Fruit fly (Drosophila melanogaster) whole organism, embryonic: Measurements from ENCODE around the gene CG8419.

Experiments used
- CG11398 ChIP-seq: fragments of 200-800 bp; sonication (Bioruptor generic); optimal IDR thresholded peaks from 2 replicates; lab custom pipeline; 2016; ENCODE audit warnings: missing biosample characterization, missing genetic modification characterization
- CG12155 ChIP-seq: fragments of 200-800 bp; sonication (Bioruptor generic); optimal IDR thresholded peaks from 3 replicates; lab custom pipeline; 2016; ENCODE audit warnings: missing biosample characterization, missing genetic modification characterization
- CG16815 ChIP-seq: fragments of 200-800 bp; sonication (Bioruptor generic); optimal IDR thresholded peaks from 3 replicates; lab custom pipeline; 2017; ENCODE audit warnings: missing biosample characterization, mild to moderate bottlenecking, missing genetic modification characterization
- CG16863 ChIP-seq: fragments of 200-800 bp; sonication (Bioruptor generic); optimal IDR thresholded peaks from 3 replicates; lab custom pipeline; 2016; ENCODE audit warnings: missing biosample characterization, missing genetic modification characterization
- CG17361 ChIP-seq: fragments of 200-800 bp; sonication (Bioruptor generic); IDR thresholded peaks from 3 replicates; pipeline ENCODE4 v1.3.6; 2022; ENCODE audit warnings: missing biosample characterization, missing genetic modification characterization
- CG18262 ChIP-seq: fragments of 200-800 bp; optimal IDR thresholded peaks from 3 replicates; lab custom pipeline; 2019; ENCODE audit warnings: missing biosample characterization, mild to moderate bottlenecking, missing genetic modification characterization, moderate library complexity
- CG2678 ChIP-seq: fragments of 200-800 bp; sonication (Bioruptor generic); optimal IDR thresholded peaks from 3 replicates; lab custom pipeline; 2019; ENCODE audit warnings: missing biosample characterization, mild to moderate bottlenecking, missing genetic modification characterization, moderate library complexity
- CG30431 ChIP-seq: fragments of 200-800 bp; sonication (Bioruptor generic); optimal IDR thresholded peaks from 2 replicates; lab custom pipeline; 2017; ENCODE audit warnings: missing biosample characterization, missing genetic modification characterization
- CG32532 ChIP-seq: fragments of 200-800 bp; sonication (Bioruptor generic); IDR thresholded peaks from 2 replicates; pipeline ENCODE4 v1.3.6; 2022; ENCODE audit warnings: missing biosample characterization, missing genetic modification characterization
- CG4360 ChIP-seq: fragments of 200-800 bp; sonication (Bioruptor generic); IDR thresholded peaks from 2 replicates; pipeline ENCODE4 v1.3.6; 2022; ENCODE audit warnings: missing biosample characterization, missing genetic modification characterization
- CG6175 ChIP-seq: fragments of 200-800 bp; sonication (Bioruptor generic); IDR thresholded peaks from 3 replicates; pipeline ENCODE4 v1.3.6; 2022; ENCODE audit warnings: missing biosample characterization, missing genetic modification characterization
- CG6765 ChIP-seq: fragments of 200-800 bp; sonication (Bioruptor generic); optimal IDR thresholded peaks from 3 replicates; lab custom pipeline; 2017; ENCODE audit warnings: missing biosample characterization, mild to moderate bottlenecking, missing genetic modification characterization
- CG9437 ChIP-seq: fragments of 200-800 bp; sonication (Bioruptor generic); optimal IDR thresholded peaks from 2 replicates; lab custom pipeline; 2018; ENCODE audit warnings: missing biosample characterization, mild to moderate bottlenecking, missing genetic modification characterization
- CG9932 ChIP-seq: fragments of 200-800 bp; sonication (Bioruptor generic); IDR thresholded peaks from 2 replicates; pipeline ENCODE4 v1.3.6; 2022; ENCODE audit warnings: missing biosample characterization, missing genetic modification characterization
- Deaf1 ChIP-seq: fragments of 200-800 bp; optimal IDR thresholded peaks from 3 replicates; lab custom pipeline; 2019; ENCODE audit warnings: missing biosample characterization, mild to moderate bottlenecking, missing genetic modification characterization, moderate library complexity
- Dfd ChIP-seq, 2 experiments: fragments of >200 bp; optimal IDR thresholded peaks; 2 replicates each; lab custom pipeline; 2017; ENCODE audit warnings: missing biosample characterization in 2 of 2, missing genetic modification characterization in 2 of 2
- Fer1 ChIP-seq: fragments of 200-800 bp; sonication (Bioruptor generic); optimal IDR thresholded peaks from 2 replicates; lab custom pipeline; 2017; ENCODE audit warnings: missing biosample characterization, mild to moderate bottlenecking, missing genetic modification characterization
- H15 ChIP-seq: fragments of 200-800 bp; sonication (Bioruptor generic); IDR thresholded peaks from 3 replicates; pipeline ENCODE4 v1.3.6; 2022; ENCODE audit warnings: missing biosample characterization, missing genetic modification characterization
- HmgZ ChIP-seq: fragments of 200-800 bp; sonication (Bioruptor generic); optimal IDR thresholded peaks from 2 replicates; lab custom pipeline; 2018; ENCODE audit warnings: missing biosample characterization, mild to moderate bottlenecking, missing genetic modification characterization
- Hr39 ChIP-seq: fragments of >200 bp; optimal IDR thresholded peaks from 2 replicates; lab custom pipeline; 2017
- Hr78 ChIP-seq, 2 experiments: fragments of 200-800 bp in 1 of 2; fragments of >200 bp in 1 of 2; sonication (Bioruptor generic) in 1 of 2; optimal IDR thresholded peaks; 2 replicates each; lab custom pipeline; 2017 to 2019; ENCODE audit warnings: missing biosample characterization in 2 of 2, missing genetic modification characterization in 2 of 2, mild to moderate bottlenecking in 1 of 2, moderate library complexity in 1 of 2
- MESR4 ChIP-seq: fragments of 200-800 bp; sonication (Bioruptor generic); optimal IDR thresholded peaks from 2 replicates; lab custom pipeline; 2018; ENCODE audit warnings: missing biosample characterization, mild to moderate bottlenecking, missing genetic modification characterization, moderate library complexity
- Mrtf ChIP-seq: fragments of 200-800 bp; sonication (Bioruptor generic); IDR thresholded peaks from 3 replicates; pipeline ENCODE4 v1.3.6; 2022; ENCODE audit warnings: missing biosample characterization, missing genetic modification characterization
- NFAT ChIP-seq: fragments of 200-800 bp; sonication (Bioruptor generic); IDR thresholded peaks from 2 replicates; pipeline ENCODE4 v1.3.6; 2022; ENCODE audit warnings: missing biosample characterization, missing genetic modification characterization
- Poxn ChIP-seq: fragments of 200-800 bp; sonication (Bioruptor generic); IDR thresholded peaks from 2 replicates; pipeline ENCODE4 v1.3.6; 2022; ENCODE audit warnings: missing biosample characterization, missing genetic modification characterization
- Rfx ChIP-seq: fragments of 200-800 bp; sonication (Bioruptor generic); IDR thresholded peaks from 2 replicates; pipeline ENCODE4 v1.3.6; 2022; ENCODE audit warnings: missing biosample characterization, missing genetic modification characterization
- Sry-δ ChIP-seq: fragments of 200-800 bp; sonication (Bioruptor generic); optimal IDR thresholded peaks from 2 replicates; lab custom pipeline; 2016; ENCODE audit warnings: missing biosample characterization, missing genetic modification characterization
- Xbp1 ChIP-seq: fragments of 200-800 bp; sonication (Bioruptor generic); optimal IDR thresholded peaks from 3 replicates; lab custom pipeline; 2016; ENCODE audit warnings: missing biosample characterization, mild to moderate bottlenecking, missing genetic modification characterization
- abd-A ChIP-seq: fragments of 200-800 bp; sonication (Bioruptor generic); optimal IDR thresholded peaks from 3 replicates; lab custom pipeline; 2019; ENCODE audit warnings: missing biosample characterization, mild to moderate bottlenecking, missing genetic modification characterization, moderate library complexity
- ase ChIP-seq: fragments of 200-800 bp; sonication (Bioruptor generic); IDR thresholded peaks from 3 replicates; pipeline ENCODE4 v1.3.6; 2022; ENCODE audit warnings: missing biosample characterization, missing genetic modification characterization
- ash1 ChIP-seq: fragments of 200-800 bp; sonication (Bioruptor generic); optimal IDR thresholded peaks from 2 replicates; lab custom pipeline; 2018; ENCODE audit warnings: missing biosample characterization, mild to moderate bottlenecking, missing genetic modification characterization
- az2 ChIP-seq: fragments of 200-800 bp; sonication (Bioruptor generic); optimal IDR thresholded peaks from 3 replicates; lab custom pipeline; 2016; ENCODE audit warnings: missing biosample characterization, missing genetic modification characterization
- btn ChIP-seq: fragments of 200-800 bp; sonication (Bioruptor generic); optimal IDR thresholded peaks from 2 replicates; lab custom pipeline; 2016; ENCODE audit warnings: missing biosample characterization, missing genetic modification characterization
- cad ChIP-seq: fragments of >200 bp; optimal IDR thresholded peaks from 2 replicates; lab custom pipeline; 2017; ENCODE audit warnings: missing biosample characterization, missing genetic modification characterization
- dimm ChIP-seq: fragments of 200-800 bp; sonication (Bioruptor generic); IDR thresholded peaks from 2 replicates; pipeline ENCODE4 v1.3.6; 2022; ENCODE audit warnings: missing biosample characterization, missing genetic modification characterization
- dpn ChIP-seq, 2 experiments: fragments of 200-800 bp; sonication (Bioruptor generic); optimal IDR thresholded peaks; 3 replicates each; lab custom pipeline; 2016; ENCODE audit warnings: missing biosample characterization in 2 of 2, missing genetic modification characterization in 2 of 2
- exex ChIP-seq: fragments of 200-800 bp; sonication (Bioruptor generic); optimal IDR thresholded peaks from 4 replicates; lab custom pipeline; 2018; ENCODE audit warnings: missing biosample characterization, mild to moderate bottlenecking, missing genetic modification characterization, moderate library complexity
- fu2 ChIP-seq: fragments of 200-800 bp; sonication (Bioruptor generic); optimal IDR thresholded peaks from 2 replicates; lab custom pipeline; 2016; ENCODE audit warnings: missing biosample characterization, missing genetic modification characterization
- gcm2 ChIP-seq: fragments of 200-800 bp; sonication (Bioruptor generic); optimal IDR thresholded peaks from 2 replicates; lab custom pipeline; 2016; ENCODE audit warnings: missing biosample characterization, missing genetic modification characterization
- gro ChIP-seq: fragments of 200-800 bp; sonication (Bioruptor generic); optimal IDR thresholded peaks from 2 replicates; lab custom pipeline; 2016; ENCODE audit warnings: missing biosample characterization, missing genetic modification characterization
- jigr1 ChIP-seq: fragments of 200-800 bp; sonication (Bioruptor generic); IDR thresholded peaks from 3 replicates; pipeline ENCODE4 v1.3.6; 2022; ENCODE audit warnings: missing biosample characterization, missing genetic modification characterization
- nerfin-2 ChIP-seq: fragments of 200-800 bp; sonication (Bioruptor generic); IDR thresholded peaks from 2 replicates; pipeline ENCODE4 v1.3.6; 2022; ENCODE audit warnings: missing biosample characterization, missing genetic modification characterization; ENCODE audit not compliant: partially characterized antibody
- oc ChIP-seq: fragments of 200-800 bp; sonication (Bioruptor generic); optimal IDR thresholded peaks from 2 replicates; lab custom pipeline; 2018; ENCODE audit warnings: missing biosample characterization, mild to moderate bottlenecking, missing genetic modification characterization, moderate library complexity
- peb ChIP-seq: fragments of 200-800 bp; sonication (Bioruptor generic); IDR thresholded peaks from 2 replicates; pipeline ENCODE4 v1.3.6; 2022; ENCODE audit warnings: missing biosample characterization, missing genetic modification characterization
- schlank ChIP-seq: fragments of 200-800 bp; sonication (Bioruptor generic); optimal IDR thresholded peaks from 2 replicates; lab custom pipeline; 2018; ENCODE audit warnings: missing biosample characterization, mild to moderate bottlenecking, missing genetic modification characterization
- slp2 ChIP-seq: fragments of 200-800 bp; sonication (Bioruptor generic); optimal IDR thresholded peaks from 2 replicates; lab custom pipeline; 2016; ENCODE audit warnings: missing biosample characterization, missing genetic modification characterization
- ssp ChIP-seq: fragments of 200-800 bp; sonication (Bioruptor generic); IDR thresholded peaks from 2 replicates; pipeline ENCODE4 v1.3.6; 2022; ENCODE audit warnings: missing biosample characterization, missing genetic modification characterization
- tll ChIP-seq, 2 experiments: fragments of 200-800 bp in 1 of 2; fragments of >200 bp in 1 of 2; sonication (Bioruptor generic) in 1 of 2; optimal IDR thresholded peaks; 2 replicates each; lab custom pipeline; 2017 to 2019; ENCODE audit warnings: missing biosample characterization in 2 of 2, missing genetic modification characterization in 2 of 2, mild to moderate bottlenecking in 1 of 2, moderate library complexity in 1 of 2
- tup ChIP-seq: fragments of 200-800 bp; sonication (Bioruptor generic); optimal IDR thresholded peaks from 2 replicates; lab custom pipeline; 2016; ENCODE audit warnings: missing biosample characterization, mild to moderate bottlenecking, missing genetic modification characterization, moderate library complexity
- unc-4 ChIP-seq: fragments of 200-800 bp; sonication (Bioruptor generic); IDR thresholded peaks from 2 replicates; pipeline ENCODE4 v1.3.6; 2022; ENCODE audit warnings: missing biosample characterization, missing genetic modification characterization; ENCODE audit not compliant: partially characterized antibody
- wor ChIP-seq: fragments of 200-800 bp; sonication (Bioruptor generic); IDR thresholded peaks from 2 replicates; pipeline ENCODE4 v1.3.6; 2022; ENCODE audit warnings: missing biosample characterization, missing genetic modification characterization
- zf30C ChIP-seq: fragments of 200-800 bp; sonication (Bioruptor generic); optimal IDR thresholded peaks from 3 replicates; lab custom pipeline; 2018; ENCODE audit warnings: missing biosample characterization, mild to moderate bottlenecking, missing genetic modification characterization

The CG8419 gene

DNA sequence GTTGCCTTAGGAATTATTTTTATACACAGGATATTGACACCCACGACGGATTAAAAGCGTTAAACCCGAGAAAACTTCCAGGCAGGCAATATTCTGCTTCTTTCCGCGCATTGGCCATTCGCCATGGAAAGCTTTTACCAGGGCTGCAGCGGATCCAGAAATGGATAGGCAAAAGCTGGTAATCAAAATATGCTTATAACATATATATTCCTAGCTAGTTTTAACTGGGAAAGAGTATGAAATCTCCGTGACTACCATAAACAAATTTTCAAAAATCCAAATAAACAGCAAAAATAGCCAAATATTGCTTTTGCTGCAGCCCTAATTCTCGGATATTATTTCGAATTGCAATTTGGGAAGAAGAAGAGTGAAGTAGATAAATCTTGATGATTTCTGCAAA is 46.5 kb upstream of the CG8419 start, which contains the start of the genes PAPLA1 and Rbsn-5 (continued):
- TF ChIP-seq btn (GFP tag; lab: Kevin White, UChicago): peak; percentile 84
- TF ChIP-seq Rfx (GFP tag; lab: Robert Waterston, UW): peak; percentile 96
- TF ChIP-seq H15 (GFP tag; lab: Robert Waterston, UW): peak; percentile 92
- peak; percentile 85 for TF ChIP-seq CG16815 (GFP tag; lab: Kevin White, UChicago)
- TF ChIP-seq CG16863 (GFP tag; lab: Kevin White, UChicago): peak; percentile 93
- peak; percentile 92 for TF ChIP-seq CG12155
- peak; percentile 95 for TF ChIP-seq CG17361 (GFP tag; lab: Robert Waterston, UW)
- TF ChIP-seq Mrtf (GFP tag; lab: Robert Waterston, UW): peak; percentile 87
- TF ChIP-seq CG11398 (GFP tag; lab: Kevin White, UChicago): peak; percentile 88
- TF ChIP-seq CG4360 (GFP tag; lab: Robert Waterston, UW): peak; percentile 52; the same call in 1 of the 2 replicates
- peak; percentile 82 for TF ChIP-seq ase (GFP tag; lab: Robert Waterston, UW)
- TF ChIP-seq nerfin-2 (GFP tag; lab: Robert Waterston, UW): no peak
- TF ChIP-seq Sry-δ: peak; percentile 73
- peak; percentile 95 for TF ChIP-seq fu2 (GFP tag; lab: Kevin White, UChicago)
- peak; percentile 90 for TF ChIP-seq CG18262
- no peak for TF ChIP-seq unc-4 (GFP tag; lab: Robert Waterston, UW)
- TF ChIP-seq Deaf1: peak; percentile 63
- peak; percentile 97 for TF ChIP-seq abd-A (tag; lab: Kevin White, UChicago)
- peak; percentile 92 for TF ChIP-seq gcm2 (GFP tag; lab: Kevin White, UChicago)
- TF ChIP-seq slp2 (GFP tag; lab: Kevin White, UChicago): peak; percentile 92
- TF ChIP-seq CG30431 (GFP tag; lab: Kevin White, UChicago): peak; percentile 87
- peak; percentile 93 for TF ChIP-seq Fer1 (GFP tag; lab: Kevin White, UChicago)
- peak; percentile 84 for TF ChIP-seq ssp (GFP tag; lab: Robert Waterston, UW)
- peak; percentile 90 for TF ChIP-seq NFAT (GFP tag; lab: Robert Waterston, UW)
- peak; percentile 97 for TF ChIP-seq dpn (GFP tag; optimal IDR thresholded peaks at IDR 0.05; lab: Kevin White, UChicago)
- peak; percentile 72 for TF ChIP-seq wor (GFP tag; lab: Robert Waterston, UW)
- TF ChIP-seq Poxn (GFP tag; lab: Robert Waterston, UW): peak; percentile 66
- TF ChIP-seq Dfd (GFP tag; optimal IDR thresholded peaks at IDR 0.05; lab: Kevin White, UChicago): no peak
- no peak for TF ChIP-seq Hr78 (GFP tag; optimal IDR thresholded peaks at IDR 0.05; lab: Kevin White, UChicago)
- TF ChIP-seq HmgZ (tag; lab: Kevin White, UChicago): peak; percentile 97
- TF ChIP-seq oc: peak; percentile 98
- TF ChIP-seq gro (GFP tag; lab: Kevin White, UChicago): peak; percentile 97
- peak; percentile 87 for TF ChIP-seq peb (GFP tag; lab: Robert Waterston, UW)
- peak; percentile 94 for TF ChIP-seq az2 (GFP tag; lab: Kevin White, UChicago)
- TF ChIP-seq cad (GFP tag; lab: Kevin White, UChicago): no peak
- peak; percentile 87 for TF ChIP-seq schlank
- TF ChIP-seq CG2678 (tag; lab: Kevin White, UChicago): peak; percentile 95
- TF ChIP-seq exex: peak; percentile 93
- TF ChIP-seq CG6765 (GFP tag; lab: Kevin White, UChicago): peak; percentile 89
- peak; percentile 59 for TF ChIP-seq MESR4 (GFP tag; lab: Kevin White, UChicago)
- peak; percentile 86 for TF ChIP-seq tup
- TF ChIP-seq CG6175 (GFP tag; lab: Robert Waterston, UW): peak; percentile 79
- no peak for TF ChIP-seq zf30C (GFP tag; lab: Kevin White, UChicago)
- no peak for TF ChIP-seq tll (GFP tag; optimal IDR thresholded peaks at IDR 0.05; lab: Kevin White, UChicago)
- peak; percentile 97 for TF ChIP-seq Xbp1 (GFP tag; lab: Kevin White, UChicago)
- peak; percentile 80 for TF ChIP-seq CG9437 (GFP tag; lab: Kevin White, UChicago)
- TF ChIP-seq CG9932 (GFP tag; lab: Robert Waterston, UW): peak; percentile 95
- peak; percentile 87 for TF ChIP-seq jigr1 (GFP tag; lab: Robert Waterston, UW)
- TF ChIP-seq ash1 (GFP tag; lab: Kevin White, UChicago): peak; percentile 54
- peak; percentile 73 for TF ChIP-seq dimm (GFP tag; lab: Robert Waterston, UW)
- TF ChIP-seq CG32532 (GFP tag; lab: Robert Waterston, UW): peak; percentile 93
- no peak for TF ChIP-seq Hr39 (lab: Kevin White, UChicago)
